Fruit fly (Drosophila melanogaster): ENCODE results near the gene Rlip.

- TF ChIP-seq CG8478 (optimal IDR thresholded peaks at IDR 0.05) (no peak), CTCF (optimal IDR thresholded peaks at IDR 0.05) (peak; percentile 92 to 94)
Measured at dm6 chr3R:21017464-21018080, at the start of gene Rlip.

Measured in S2 (cell line).